Worm (Caenorhabditis elegans): ENCODE results near the gene nhr-133.
"Not testable (repeated sequence)": the region's sequence is repeated elsewhere in the genome, so short reads cannot be mapped to it uniquely, and the experiment has no call there.

nhr-133 gene

ce11 chrV:2211936-2212335 lies at the start of gene nhr-133:
TSS of gene nhr-133 (minus strand) at chrV:2212118.
- TF ChIP-seq lin-32 (GFP tag; optimal IDR thresholded peaks at IDR 0.05): no peak
- TF ChIP-seq sptf-1 (tag; optimal IDR thresholded peaks at IDR 0.05): no peak
- no peak for TF ChIP-seq elt-1 (tag; optimal IDR thresholded peaks at IDR 0.05; ENCODE audit: borderline replicate concordance, insufficient read depth)
- no peak for TF ChIP-seq ham-2 (GFP tag; optimal IDR thresholded peaks at IDR 0.05)
- no peak for TF ChIP-seq pha-4 (tag; optimal IDR thresholded peaks at IDR 0.05)
- TF ChIP-seq ceh-39 (tag; optimal IDR thresholded peaks at IDR 0.05): no peak
- TF ChIP-seq nhr-76 (tag; optimal IDR thresholded peaks at IDR 0.05): no peak
- no peak for TF ChIP-seq lin-13 (tag; optimal IDR thresholded peaks at IDR 0.05)
- no peak for TF ChIP-seq unc-39 (tag; optimal IDR thresholded peaks at IDR 0.05)
- TF ChIP-seq cnd-1 (tag; optimal IDR thresholded peaks at IDR 0.05): no peak

DNA sequence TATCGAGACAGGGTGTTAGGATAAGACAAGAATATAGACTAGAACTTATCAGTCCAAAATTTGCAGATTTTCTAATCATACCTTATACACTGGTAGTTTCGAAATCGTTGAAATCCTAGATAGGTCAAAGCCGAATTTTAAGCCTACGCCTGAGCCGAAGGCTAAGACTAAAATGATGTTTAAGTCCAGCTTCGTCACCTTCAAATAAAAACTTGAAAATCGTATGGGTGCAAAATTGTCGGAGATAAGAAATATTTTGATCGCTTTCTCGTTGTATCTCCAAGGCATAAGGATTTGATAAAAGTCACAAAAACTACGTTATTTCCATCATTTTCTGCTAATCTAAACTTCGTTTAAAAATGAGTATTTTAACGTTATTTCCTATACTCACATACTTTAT lies 48.7 kb upstream of the nhr-133 start, which contains the start of gene F41B5.12:
F41B5.12 (plus strand) TSS at position 301 of the 400 bp plus-strand sequence.
- TF ChIP-seq bed-3 (GFP tag; optimal IDR thresholded peaks at IDR 0.05) (no peak), flh-1 (GFP tag; optimal IDR thresholded peaks at IDR 0.05) (no peak), tbx-8 (GFP tag; optimal IDR thresholded peaks at IDR 0.05) (no peak), zip-8 (tag; optimal IDR thresholded peaks at IDR 0.05) (no peak), lin-13 (tag; optimal IDR thresholded peaks at IDR 0.05) (no peak), nhr-76 (tag; optimal IDR thresholded peaks at IDR 0.05) (no peak), pha-4 (tag; optimal IDR thresholded peaks at IDR 0.05) (no peak), elt-1 (tag; optimal IDR thresholded peaks at IDR 0.05; ENCODE audit: borderline replicate concordance, insufficient read depth) (no peak), unc-39 (tag; optimal IDR thresholded peaks at IDR 0.05) (no peak), nhr-237 (tag; optimal IDR thresholded peaks at IDR 0.05) (no peak), ham-2 (GFP tag; optimal IDR thresholded peaks at IDR 0.05) (no peak), ces-1 (GFP tag; optimal IDR thresholded peaks at IDR 0.05) (no peak), mls-2 (tag; optimal IDR thresholded peaks at IDR 0.05) (no peak), sem-2 (GFP tag; optimal IDR thresholded peaks at IDR 0.05) (no peak)

DNA sequence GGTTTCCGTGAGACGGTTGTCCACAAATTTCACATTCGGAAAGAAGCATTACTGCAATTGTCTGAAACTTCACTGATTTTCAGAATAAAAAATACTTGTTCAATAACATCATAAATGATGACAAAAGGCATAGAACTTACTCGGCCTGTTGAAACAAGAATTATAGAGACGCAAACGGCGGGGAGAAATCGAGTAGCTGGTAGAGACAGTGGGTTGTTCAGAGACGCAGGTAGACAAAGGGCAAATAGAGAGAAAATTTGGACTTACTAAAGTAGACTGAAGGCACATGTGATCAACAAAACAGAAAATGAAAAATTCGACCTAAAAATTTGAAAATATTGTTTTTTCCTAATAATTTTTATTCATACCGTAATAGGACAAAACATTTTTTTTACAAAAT lies 47.8 kb upstream of the nhr-133 start, which contains the start of gene nhr-182:
nhr-182 (minus strand) TSS at position 178 of the 400 bp plus-strand sequence.
- TF ChIP-seq elt-1 (tag; optimal IDR thresholded peaks at IDR 0.05; ENCODE audit: borderline replicate concordance, insufficient read depth): no peak
- TF ChIP-seq pha-4 (tag; optimal IDR thresholded peaks at IDR 0.05): peak; percentile 75
- no peak for TF ChIP-seq flh-1 (GFP tag; optimal IDR thresholded peaks at IDR 0.05)
- TF ChIP-seq sptf-1 (tag; optimal IDR thresholded peaks at IDR 0.05): no peak

ce11 chrV:2255191-2255590 lies 43.3 kb upstream of the nhr-133 start, which contains the start of gene F41B5.1:
TSS of gene F41B5.1 (plus strand) at chrV:2255533.
- TF ChIP-seq ceh-83 (GFP tag; optimal IDR thresholded peaks at IDR 0.05); lsy-2 (tag; optimal IDR thresholded peaks at IDR 0.05); ceh-43 (GFP tag; optimal IDR thresholded peaks at IDR 0.05): not testable (repeated sequence)

DNA sequence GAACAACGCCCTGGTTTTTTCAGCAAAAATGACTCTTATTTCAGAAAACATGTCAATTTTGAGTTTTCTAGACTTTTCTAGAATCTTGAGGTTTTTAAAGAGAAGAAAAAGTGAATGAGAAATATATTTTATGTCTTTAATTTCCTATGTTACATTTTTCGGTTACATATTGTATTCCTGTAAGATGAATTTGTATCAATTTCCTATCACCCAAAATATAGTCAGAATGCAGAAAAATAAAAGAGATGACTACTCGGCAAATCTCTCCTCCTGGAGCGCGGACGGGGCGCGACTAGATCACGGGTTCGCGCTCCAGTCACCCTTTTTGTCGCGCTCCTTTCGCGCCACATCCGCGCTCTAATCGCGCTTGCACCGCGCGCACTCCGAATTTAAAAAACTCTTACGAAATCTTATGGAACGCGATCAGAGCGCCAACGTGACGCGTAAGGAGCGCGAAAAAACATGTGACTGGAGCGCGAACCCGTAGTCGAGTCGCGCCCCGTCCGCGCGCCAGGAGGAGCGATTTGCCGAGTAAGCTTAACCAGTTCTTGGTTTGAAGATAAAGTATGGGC lies 42.7 kb upstream of the nhr-133 start, which contains the start of gene str-253:
str-253 (minus strand) TSS at position 51 of the 572 bp plus-strand sequence.
- no peak for TF ChIP-seq cnd-1 (tag; optimal IDR thresholded peaks at IDR 0.05)
- TF ChIP-seq sptf-1 (tag; optimal IDR thresholded peaks at IDR 0.05): no peak
- no peak for TF ChIP-seq snpc-4 (tag; optimal IDR thresholded peaks at IDR 0.05)
- no peak for TF ChIP-seq zip-8 (tag; optimal IDR thresholded peaks at IDR 0.05)
- TF ChIP-seq sem-2 (GFP tag; optimal IDR thresholded peaks at IDR 0.05): no peak
- no peak for TF ChIP-seq bed-3 (GFP tag; optimal IDR thresholded peaks at IDR 0.05)

DNA sequence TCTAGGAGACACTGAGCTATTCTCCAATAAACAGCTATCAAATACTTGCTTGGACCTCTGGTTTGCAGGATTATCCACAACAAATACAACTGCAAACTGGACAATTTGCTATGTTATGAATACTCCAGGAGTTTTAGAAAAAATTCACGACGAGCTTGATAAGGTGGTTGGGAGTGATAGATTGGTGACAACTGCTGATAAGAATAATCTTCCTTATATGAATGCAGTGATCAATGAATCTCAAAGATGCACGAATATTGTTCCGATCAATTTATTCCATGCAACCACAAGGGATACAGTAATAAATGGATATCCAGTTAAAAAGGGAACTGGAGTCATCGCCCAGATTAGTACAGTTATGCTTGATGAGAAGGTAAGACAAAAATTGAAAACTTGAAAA lies 39.9 kb upstream of the nhr-133 start:
- TF ChIP-seq blmp-1 (tag; optimal IDR thresholded peaks at IDR 0.05): no peak
- no peak for TF ChIP-seq hlh-1 (tag; optimal IDR thresholded peaks at IDR 0.05)
- TF ChIP-seq unc-120 (tag; optimal IDR thresholded peaks at IDR 0.05; ENCODE audit: poor library complexity, severe bottlenecking): no peak
- TF ChIP-seq elt-1 (tag; optimal IDR thresholded peaks at IDR 0.05; ENCODE audit: borderline replicate concordance, insufficient read depth): no peak

ce11 chrV:2250126-2250590 lies 38.2 kb upstream of the nhr-133 start, which contains the start of gene cyp-33C7:
TSS of gene cyp-33C7 (plus strand) at chrV:2250540.
- TF ChIP-seq blmp-1 (tag; optimal IDR thresholded peaks at IDR 0.05) (no peak), elt-1 (tag; optimal IDR thresholded peaks at IDR 0.05; ENCODE audit: borderline replicate concordance, insufficient read depth) (no peak), mep-1 (tag; optimal IDR thresholded peaks at IDR 0.05) (no peak), unc-39 (tag; optimal IDR thresholded peaks at IDR 0.05) (no peak), lin-13 (tag; optimal IDR thresholded peaks at IDR 0.05) (no peak), ceh-43 (GFP tag; optimal IDR thresholded peaks at IDR 0.05) (no peak), lin-32 (GFP tag; optimal IDR thresholded peaks at IDR 0.05) (no peak), elt-3 (tag; optimal IDR thresholded peaks at IDR 0.05) (no peak), sptf-1 (tag; optimal IDR thresholded peaks at IDR 0.05) (no peak), M03D4.4 (tag; optimal IDR thresholded peaks at IDR 0.05) (no peak), mls-2 (tag; optimal IDR thresholded peaks at IDR 0.05) (no peak), snpc-4 (tag; optimal IDR thresholded peaks at IDR 0.05) (no peak), cnd-1 (tag; optimal IDR thresholded peaks at IDR 0.05) (no peak), nhr-237 (tag; optimal IDR thresholded peaks at IDR 0.05) (no peak), nhr-2 (tag; optimal IDR thresholded peaks at IDR 0.05) (no peak), mab-5 (tag; optimal IDR thresholded peaks at IDR 0.05) (no peak)

Data from whole organism, mixed stage, embryonic.